Fruit fly (Drosophila melanogaster): ENCODE results near the gene CG31178.

dm6 chr3R:21828785-21829486 lies 44.6 kb upstream of the CG31178 start:
- TF ChIP-seq pad (GFP tag; optimal IDR thresholded peaks at IDR 0.05) (no peak), kay (GFP tag; ENCODE audit: borderline replicate concordance) (no peak), ovo (GFP tag; optimal IDR thresholded peaks at IDR 0.05) (no peak), tj (GFP tag; optimal IDR thresholded peaks at IDR 0.05) (no peak), Crg-1 (GFP tag; optimal IDR thresholded peaks at IDR 0.05) (no peak), Mnt (GFP tag; optimal IDR thresholded peaks at IDR 0.05) (no peak), CG11617 (GFP tag; optimal IDR thresholded peaks at IDR 0.05) (no peak)
